Fruit fly (Drosophila melanogaster): ENCODE results near the gene Xpac.
A peak's percentile ranks its signal among the peaks of the same experiment; 100 is the strongest.

Gene Xpac

DNA sequence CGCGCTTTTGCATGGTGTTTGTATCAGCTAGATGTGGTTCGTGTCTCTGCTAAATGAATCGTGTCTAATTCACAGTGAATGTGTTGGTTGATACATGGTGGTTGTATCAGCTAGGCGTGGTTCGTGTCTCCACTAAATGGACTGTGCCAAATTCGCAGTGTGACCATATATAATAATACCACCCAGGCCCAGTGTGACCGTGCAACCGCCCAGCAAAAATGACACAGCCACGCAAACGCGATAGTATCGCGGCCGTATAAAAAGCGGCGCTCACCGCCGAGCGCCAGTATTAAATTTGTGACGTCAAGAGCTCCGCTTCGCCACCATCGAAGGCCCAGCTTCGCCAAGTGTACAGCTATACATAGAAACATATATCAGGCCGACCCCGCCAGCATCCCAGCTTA is 1.8 kb upstream of the Xpac start, which contains the start of gene cib (continued):
- peak; percentile 68 for TF ChIP-seq gsb-n (tag; optimal IDR thresholded peaks at IDR 0.05)
- TF ChIP-seq Xrp1 (GFP tag; IDR thresholded peaks at IDR 0.05) = peak; percentile 31; the same call in 1 of the 2 replicates
- TF ChIP-seq gce (GFP tag; IDR thresholded peaks at IDR 0.05) = peak; percentile 56; the same call in 1 of the 3 replicates
- TF ChIP-seq cas (GFP tag; IDR thresholded peaks at IDR 0.05) = no peak
- TF ChIP-seq bbx (GFP tag; IDR thresholded peaks at IDR 0.05; ENCODE audit: partially characterized antibody) = peak; percentile 90
- TF ChIP-seq Tbp (GFP tag; optimal IDR thresholded peaks at IDR 0.05) = peak; percentile 61
- TF ChIP-seq CG9817 (tag; optimal IDR thresholded peaks at IDR 0.05) = no peak
- peak; percentile 37; the same call in 1 of the 2 replicates for TF ChIP-seq Adf1 (GFP tag; IDR thresholded peaks at IDR 0.05)
- no peak for TF ChIP-seq CG8388 (GFP tag; optimal IDR thresholded peaks at IDR 0.05)
- TF ChIP-seq crc (GFP tag; optimal IDR thresholded peaks at IDR 0.05) = no peak
- TF ChIP-seq CG3847 (GFP tag; IDR thresholded peaks at IDR 0.05) = peak; percentile 81
- no peak for TF ChIP-seq esg (GFP tag; conservative IDR thresholded peaks at IDR 0.05)
- peak; percentile 60; the same call in 2 of the 3 replicates for TF ChIP-seq so (GFP tag; IDR thresholded peaks at IDR 0.05)
- TF ChIP-seq CG13624 (GFP tag; optimal IDR thresholded peaks at IDR 0.05) = peak; percentile 24
- no peak for TF ChIP-seq pan (optimal IDR thresholded peaks at IDR 0.05)
- TF ChIP-seq pan (GFP tag; optimal IDR thresholded peaks at IDR 0.05 in 1 of 2, IDR thresholded peaks at IDR 0.05 in 1 of 2) = no peak
- peak in 1 of 2 experiments; percentile 6 for TF ChIP-seq chif (GFP tag; optimal IDR thresholded peaks at IDR 0.05)
- TF ChIP-seq onecut (GFP tag; IDR thresholded peaks at IDR 0.05) = no peak
- peak; percentile 26 for TF ChIP-seq NfI (GFP tag; optimal IDR thresholded peaks at IDR 0.05)
- TF ChIP-seq mam (GFP tag; optimal IDR thresholded peaks at IDR 0.05) = peak; percentile 8
- TF ChIP-seq CG16813 (GFP tag; IDR thresholded peaks at IDR 0.05; ENCODE audit: partially characterized antibody) = peak; percentile 82
- TF ChIP-seq gro (GFP tag; optimal IDR thresholded peaks at IDR 0.05) = peak; percentile 62
- peak; percentile 96 for TF ChIP-seq Dp (GFP tag; optimal IDR thresholded peaks at IDR 0.05)
- peak; percentile 63 for TF ChIP-seq sob (GFP tag; IDR thresholded peaks at IDR 0.05)
- TF ChIP-seq ash1 (GFP tag; optimal IDR thresholded peaks at IDR 0.05) = no peak
- no peak for TF ChIP-seq Hey (tag; optimal IDR thresholded peaks at IDR 0.05)
- no peak; the same call in 2 of the 4 replicates for TF ChIP-seq chinmo (GFP tag; IDR thresholded peaks at IDR 0.05; ENCODE audit: partially characterized antibody)
- peak; percentile 42 for TF ChIP-seq lbe (GFP tag; optimal IDR thresholded peaks at IDR 0.05)
- no peak for TF ChIP-seq Neu2 (GFP tag; optimal IDR thresholded peaks at IDR 0.05; ENCODE audit: borderline replicate concordance)
- TF ChIP-seq fu2 (GFP tag; optimal IDR thresholded peaks at IDR 0.05) = no peak
- peak; percentile 31 for TF ChIP-seq CHES-1-like (GFP tag; optimal IDR thresholded peaks at IDR 0.05)
- 0 out of 3 replicates have a peak, but pooled peaks have one; percentile 62 for TF ChIP-seq otp (GFP tag; IDR thresholded peaks at IDR 0.05)
- peak; percentile 81 for TF ChIP-seq hbn (GFP tag; IDR thresholded peaks at IDR 0.05; ENCODE audit: partially characterized antibody)
- peak; percentile 28; the same call in 1 of the 3 replicates for TF ChIP-seq CG34422 (GFP tag; IDR thresholded peaks at IDR 0.05)
- TF ChIP-seq Nf-YA (GFP tag; IDR thresholded peaks at IDR 0.05) = no peak
- TF ChIP-seq zfh2 (GFP tag; optimal IDR thresholded peaks at IDR 0.05) = no peak
- TF ChIP-seq knrl (GFP tag; IDR thresholded peaks at IDR 0.05; ENCODE audit: partially characterized antibody) = peak; percentile 81
- TF ChIP-seq fru (optimal IDR thresholded peaks at IDR 0.05) = no peak
- TF ChIP-seq HLH4C (GFP tag; IDR thresholded peaks at IDR 0.05; ENCODE audit: partially characterized antibody) = peak; percentile 68
- no peak for TF ChIP-seq fd102C (GFP tag; optimal IDR thresholded peaks at IDR 0.05)
- peak; percentile 68 for TF ChIP-seq sna (GFP tag; IDR thresholded peaks at IDR 0.05; ENCODE audit: partially characterized antibody)
- no peak for TF ChIP-seq lov (optimal IDR thresholded peaks at IDR 0.05)
- TF ChIP-seq lov (GFP tag; IDR thresholded peaks at IDR 0.05) = no peak
- no peak for TF ChIP-seq Mrtf (GFP tag; IDR thresholded peaks at IDR 0.05)
- TF ChIP-seq CG14050 (GFP tag; IDR thresholded peaks at IDR 0.05) = no peak
- TF ChIP-seq dmrt99B (tag; optimal IDR thresholded peaks at IDR 0.05) = no peak
- TF ChIP-seq Pdp1 (GFP tag; optimal IDR thresholded peaks at IDR 0.05) = peak; percentile 21 to 54
- peak; percentile 58 for TF ChIP-seq CG10543 (GFP tag; optimal IDR thresholded peaks at IDR 0.05)
- peak; percentile 59 for TF ChIP-seq phol (tag; optimal IDR thresholded peaks at IDR 0.05)
- no peak for TF ChIP-seq Doc2 (GFP tag; IDR thresholded peaks at IDR 0.05)
- no peak for TF ChIP-seq exex (tag; optimal IDR thresholded peaks at IDR 0.05)

Data from whole organism, embryonic.